Fruit fly (Drosophila melanogaster): ENCODE results near the gene CG34133.

The CG34133 gene

DNA sequence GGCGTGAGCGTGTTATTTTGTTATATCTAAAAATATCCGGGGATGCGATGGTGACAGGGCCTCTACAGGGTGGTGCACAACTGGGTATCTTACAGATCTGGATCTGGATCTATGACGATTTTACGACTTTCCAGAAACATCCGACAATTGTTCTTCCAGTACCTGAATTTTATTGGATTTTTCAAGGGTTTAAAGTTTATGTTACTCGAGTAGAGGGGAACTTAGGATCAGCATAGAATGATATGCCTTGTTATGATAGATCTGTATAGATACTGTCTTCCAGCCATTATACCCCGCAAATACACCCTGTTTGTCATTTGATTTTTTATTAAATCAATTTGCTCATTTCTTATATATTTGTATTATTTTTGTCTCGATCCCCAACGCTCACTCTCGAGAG, 25.2 kb downstream of the CG34133 start (continued):
- TF ChIP-seq emc (GFP tag; optimal IDR thresholded peaks at IDR 0.05) (no peak), Awh (GFP tag; IDR thresholded peaks at IDR 0.05) (0 out of 2 replicates have a peak, but pooled peaks have one; percentile 33), CG10431 (GFP tag; optimal IDR thresholded peaks at IDR 0.05) (no peak), CG2889 (GFP tag; IDR thresholded peaks at IDR 0.05) (0 out of 3 replicates have a peak, but pooled peaks have one; percentile 40), Hr39 (optimal IDR thresholded peaks at IDR 0.05) (no peak), CG8944 (GFP tag; optimal IDR thresholded peaks at IDR 0.05) (peak; percentile 35), caup (GFP tag; optimal IDR thresholded peaks at IDR 0.05; ENCODE audit: severe bottlenecking) (peak; percentile 28), CG6813 (GFP tag; optimal IDR thresholded peaks at IDR 0.05) (peak; percentile 11), Six4 (GFP tag; optimal IDR thresholded peaks at IDR 0.05) (peak; percentile 31), CG11504 (tag; optimal IDR thresholded peaks at IDR 0.05) (peak; percentile 77), esg (GFP tag; conservative IDR thresholded peaks at IDR 0.05) (peak; percentile 35; the same call in 1 of the 2 replicates), CG31388 (GFP tag; optimal IDR thresholded peaks at IDR 0.05) (peak; percentile 18), CG4730 (GFP tag; IDR thresholded peaks at IDR 0.05) (peak; percentile 31; the same call in 1 of the 2 replicates), Hmr (GFP tag; optimal IDR thresholded peaks at IDR 0.05) (peak; percentile 67), Adf1 (GFP tag; IDR thresholded peaks at IDR 0.05) (no peak), Ssrp (tag; optimal IDR thresholded peaks at IDR 0.05) (peak; percentile 36), CoRest (tag; optimal IDR thresholded peaks at IDR 0.05) (peak; percentile 76), wdn (GFP tag; IDR thresholded peaks at IDR 0.05) (peak; percentile 27; the same call in 1 of the 2 replicates), ttk (GFP tag; IDR thresholded peaks at IDR 0.05) (peak; percentile 29; the same call in 1 of the 2 replicates), gsb-n (tag; optimal IDR thresholded peaks at IDR 0.05) (no peak), CG42726 (GFP tag; IDR thresholded peaks at IDR 0.05; ENCODE audit: partially characterized antibody) (no peak), exex (tag; optimal IDR thresholded peaks at IDR 0.05) (peak; percentile 20), grau (tag; optimal IDR thresholded peaks at IDR 0.05) (peak; percentile 79), wek (GFP tag; optimal IDR thresholded peaks at IDR 0.05) (peak; percentile 27), Dbx (GFP tag; IDR thresholded peaks at IDR 0.05) (peak; percentile 71), tap (tag; optimal IDR thresholded peaks at IDR 0.05) (peak; percentile 61), CG12104 (GFP tag; optimal IDR thresholded peaks at IDR 0.05) (peak; percentile 42), CG9817 (tag; optimal IDR thresholded peaks at IDR 0.05) (peak; percentile 64), nerfin-1 (tag; optimal IDR thresholded peaks at IDR 0.05) (peak; percentile 37), CG6689 (GFP tag; IDR thresholded peaks at IDR 0.05) (peak; percentile 53; the same call in 1 of the 2 replicates), Antp (GFP tag; optimal IDR thresholded peaks at IDR 0.05) (peak; percentile 22), Asciz (GFP tag; optimal IDR thresholded peaks at IDR 0.05) (peak; percentile 49), Nf-YC (tag; optimal IDR thresholded peaks at IDR 0.05) (peak; percentile 64), CG32772 (GFP tag; IDR thresholded peaks at IDR 0.05) (no peak), CG2712 (tag; optimal IDR thresholded peaks at IDR 0.05) (peak; percentile 68), CG32767 (GFP tag; IDR thresholded peaks at IDR 0.05) (peak; percentile 54; the same call in 1 of the 2 replicates), Ada2b (GFP tag; IDR thresholded peaks at IDR 0.05) (peak; percentile 65), CG17829 (tag; optimal IDR thresholded peaks at IDR 0.05) (peak; percentile 32), CG3281 (GFP tag; optimal IDR thresholded peaks at IDR 0.05) (peak; percentile 77), CG17361 (GFP tag; IDR thresholded peaks at IDR 0.05) (peak; percentile 67), CG1529 (GFP tag; optimal IDR thresholded peaks at IDR 0.05) (peak; percentile 23), CG17568 (GFP tag; optimal IDR thresholded peaks at IDR 0.05) (peak; percentile 35), Max (GFP tag; optimal IDR thresholded peaks at IDR 0.05) (peak; percentile 2), Dp (GFP tag; optimal IDR thresholded peaks at IDR 0.05) (no peak), PHDP (tag; optimal IDR thresholded peaks at IDR 0.05) (peak; percentile 67), az2 (GFP tag; optimal IDR thresholded peaks at IDR 0.05) (peak; percentile 36), so (GFP tag; IDR thresholded peaks at IDR 0.05) (peak; percentile 72), CG17359 (tag; optimal IDR thresholded peaks at IDR 0.05) (peak; percentile 61), CG10979 (tag; optimal IDR thresholded peaks at IDR 0.05) (peak; percentile 18), jumu (GFP tag; optimal IDR thresholded peaks at IDR 0.05) (peak; percentile 38)
